Worm (Caenorhabditis elegans) whole organism, L1 larva: ENCODE data around the gene ceh-28.

ENCODE experiments used
- elt-2 ChIP-seq: sonication (generic microtip); optimal IDR thresholded peaks from 2 replicates; lab custom pipeline; 2016; ENCODE audit warnings: missing genetic modification characterization, mild to moderate bottlenecking, inconsistent platforms, missing compliant biosample characterization, missing genetic modification reagents
- sptf-1 ChIP-seq: fragments of 150-350 bp; optimal IDR thresholded peaks from 2 replicates; lab custom pipeline; 2014; ENCODE audit warnings: missing biosample characterization, missing genetic modification characterization
- ztf-4 ChIP-seq: fragments of 150-350 bp; optimal IDR thresholded peaks from 2 replicates; lab custom pipeline; 2014; ENCODE audit warnings: missing biosample characterization, missing genetic modification characterization

DNA sequence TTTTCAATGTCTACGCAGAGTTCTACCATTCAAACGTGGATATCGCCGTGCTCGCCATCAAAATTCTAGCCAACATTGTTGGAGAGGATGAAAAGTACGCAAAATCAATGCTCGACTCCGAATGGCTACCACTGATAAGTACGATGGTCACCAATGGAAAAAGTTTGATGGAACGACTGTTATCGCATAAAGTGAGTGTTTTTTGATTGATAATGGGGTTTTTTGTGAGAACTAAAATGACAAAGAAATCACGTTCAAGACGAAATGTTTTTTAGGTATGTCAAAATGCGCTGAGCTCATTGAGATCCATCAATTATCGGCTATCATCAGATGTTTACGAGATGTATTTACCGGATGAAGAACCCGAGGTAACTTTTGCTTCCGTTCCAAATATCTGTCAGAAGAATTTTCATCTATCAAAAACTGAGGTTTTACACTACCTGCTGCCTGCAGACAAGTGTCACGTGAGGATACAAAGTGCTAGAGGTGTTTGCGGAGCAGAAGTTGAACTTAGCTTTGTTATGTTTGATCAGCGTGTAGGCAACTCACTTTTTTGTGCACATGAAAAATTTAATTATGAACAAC lies 31.8 kb downstream of the ceh-28 start:
- TF ChIP-seq ztf-4 (tag; lab: Kevin White, UChicago), result peak; percentile 49
- no peak for TF ChIP-seq sptf-1 (tag; lab: Kevin White, UChicago)
- peak; percentile 7 for TF ChIP-seq elt-2
